Worm (Caenorhabditis elegans): ENCODE results near the gene C09B9.2.
"Not testable (repeated sequence)": the region's sequence is repeated elsewhere in the genome, so short reads cannot be mapped to it uniquely, and the experiment has no call there.

ce11 chrIV:5062278-5062677, 33.2 kb downstream of the C09B9.2 start, which contains the start of gene msp-57:
- TF ChIP-seq unc-62 (GFP tag; optimal IDR thresholded peaks at IDR 0.05); ceh-82 (tag; optimal IDR thresholded peaks at IDR 0.05); lsy-2 (tag; optimal IDR thresholded peaks at IDR 0.05); ceh-63 (GFP tag; optimal IDR thresholded peaks at IDR 0.05); aha-1 (tag; optimal IDR thresholded peaks at IDR 0.05); nhr-77 (tag; optimal IDR thresholded peaks at IDR 0.05); ama-1 (optimal IDR thresholded peaks at IDR 0.05); skn-1 (tag; optimal IDR thresholded peaks at IDR 0.05); egl-27 (tag; optimal IDR thresholded peaks at IDR 0.05); nhr-11 (tag; optimal IDR thresholded peaks at IDR 0.05); nhr-71 (tag; optimal IDR thresholded peaks at IDR 0.05); ztf-11 (tag; optimal IDR thresholded peaks at IDR 0.05); lin-35 (GFP tag; optimal IDR thresholded peaks at IDR 0.05); mab-9 (GFP tag; IDR thresholded peaks at IDR 0.05): not testable (repeated sequence)

Data from whole organism, L1 larva.